Worm (Caenorhabditis elegans) whole organism, L2 larva: ENCODE measurements around the gene M02F4.2.

ENCODE experiments used
- C34F6.9 ChIP-seq: fragments of 150-350 bp; optimal IDR thresholded peaks from 2 replicates; lab custom pipeline; 2014; ENCODE audit warnings: missing biosample characterization, missing genetic modification characterization
- F13H6.1 ChIP-seq: sonication (generic microtip); optimal IDR thresholded peaks from 2 replicates; lab custom pipeline; 2016; ENCODE audit warnings: missing genetic modification characterization, missing compliant biosample characterization
- R02D3.7 ChIP-seq: fragments of 150-350 bp; optimal IDR thresholded peaks from 2 replicates; lab custom pipeline; 2014; ENCODE audit warnings: missing biosample characterization, missing genetic modification characterization
- Y55F3AM.14 ChIP-seq: fragments of 200-800 bp; sonication (Bioruptor generic); optimal IDR thresholded peaks from 2 replicates; lab custom pipeline; 2018; ENCODE audit warnings: mild to moderate bottlenecking, missing genetic modification characterization, missing compliant biosample characterization
- aly-2 ChIP-seq: fragments of 150-350 bp; optimal IDR thresholded peaks from 2 replicates; lab custom pipeline; 2014; ENCODE audit warnings: missing biosample characterization, missing genetic modification characterization
- ama-1 ChIP-seq: fragments of 150-350 bp; optimal IDR thresholded peaks from 2 replicates; lab custom pipeline; 2018; ENCODE audit warnings: inconsistent platforms
- blmp-1 ChIP-seq: sonication (generic microtip); optimal IDR thresholded peaks from 2 replicates; lab custom pipeline; 2017; ENCODE audit warnings: missing genetic modification characterization, mild to moderate bottlenecking, missing compliant biosample characterization, antibody characterized with exemption, moderate library complexity; ENCODE audit not compliant: insufficient read depth
- ceh-16 ChIP-seq: fragments of 150-350 bp; optimal IDR thresholded peaks from 2 replicates; lab custom pipeline; 2014; ENCODE audit warnings: missing biosample characterization, missing genetic modification characterization
- ceh-82 ChIP-seq: fragments of 150-350 bp; optimal IDR thresholded peaks from 2 replicates; lab custom pipeline; 2014; ENCODE audit warnings: missing biosample characterization, missing genetic modification characterization
- crh-2 ChIP-seq: sonication (generic microtip); optimal IDR thresholded peaks from 2 replicates; lab custom pipeline; 2017; ENCODE audit warnings: missing biosample characterization, missing genetic modification characterization
- dmd-4 ChIP-seq: sonication (generic microtip); optimal IDR thresholded peaks from 2 replicates; lab custom pipeline; 2017; ENCODE audit warnings: missing biosample characterization, missing genetic modification characterization
- egl-27 ChIP-seq: sonication (generic microtip); optimal IDR thresholded peaks from 3 replicates; lab custom pipeline; 2017; ENCODE audit warnings: missing biosample characterization, missing genetic modification reagents, missing genetic modification characterization
- elt-1 ChIP-seq: fragments of 150-350 bp; optimal IDR thresholded peaks from 2 replicates; lab custom pipeline; 2014; ENCODE audit warnings: missing biosample characterization, missing genetic modification characterization
- fos-1 ChIP-seq: fragments of 150-350 bp; optimal IDR thresholded peaks from 2 replicates; lab custom pipeline; 2014; ENCODE audit warnings: missing biosample characterization, missing genetic modification characterization
- gmeb-1 ChIP-seq: fragments of 150-350 bp; optimal IDR thresholded peaks from 2 replicates; lab custom pipeline; 2014; ENCODE audit warnings: missing biosample characterization, missing genetic modification characterization
- lin-11 ChIP-seq: fragments of 150-350 bp; sonication (generic microtip); optimal IDR thresholded peaks from 2 replicates; lab custom pipeline; 2014; ENCODE audit warnings: missing biosample characterization, missing genetic modification characterization, inconsistent platforms, mixed read lengths
- lin-13 ChIP-seq: fragments of 150-350 bp; optimal IDR thresholded peaks from 2 replicates; lab custom pipeline; 2014; ENCODE audit warnings: missing biosample characterization, missing genetic modification reagents, missing genetic modification characterization
- lsy-2 ChIP-seq, 2 experiments: fragments of 150-350 bp in 1 of 2; sonication (generic microtip) in 1 of 2; optimal IDR thresholded peaks; 2 replicates each; lab custom pipeline; 2014 to 2017; ENCODE audit warnings: missing biosample characterization in 2 of 2, missing genetic modification characterization in 2 of 2
- mab-5 ChIP-seq: fragments of 150-350 bp; optimal IDR thresholded peaks from 2 replicates; lab custom pipeline; 2014; ENCODE audit warnings: missing biosample characterization, missing genetic modification characterization
- mdl-1 ChIP-seq, 2 experiments: fragments of 150-350 bp in 1 of 2; sonication (generic microtip) in 1 of 2; optimal IDR thresholded peaks; 2 replicates each; lab custom pipeline; 2017; ENCODE audit warnings: missing biosample characterization in 2 of 2, missing genetic modification characterization in 2 of 2
- nhr-10 ChIP-seq: sonication (generic microtip); optimal IDR thresholded peaks from 2 replicates; lab custom pipeline; 2017; ENCODE audit warnings: missing biosample characterization, missing genetic modification characterization
- nhr-11 ChIP-seq: fragments of 150-350 bp; optimal IDR thresholded peaks from 2 replicates; lab custom pipeline; 2014; ENCODE audit warnings: missing biosample characterization, missing genetic modification characterization
- nhr-12 ChIP-seq: fragments of 150-350 bp; optimal IDR thresholded peaks from 2 replicates; lab custom pipeline; 2014; ENCODE audit warnings: missing biosample characterization, missing genetic modification characterization
- nhr-129 ChIP-seq: fragments of 150-350 bp; optimal IDR thresholded peaks from 2 replicates; lab custom pipeline; 2014; ENCODE audit warnings: missing biosample characterization, missing genetic modification characterization
- nhr-21 ChIP-seq: fragments of 150-350 bp; optimal IDR thresholded peaks from 2 replicates; lab custom pipeline; 2014; ENCODE audit warnings: missing biosample characterization, missing genetic modification characterization
- nhr-23 ChIP-seq: fragments of 150-350 bp; optimal IDR thresholded peaks from 2 replicates; lab custom pipeline; 2014; ENCODE audit warnings: missing biosample characterization, missing genetic modification reagents, missing genetic modification characterization
- nhr-25 ChIP-seq: fragments of 150-350 bp; sonication (generic microtip); optimal IDR thresholded peaks from 3 replicates; lab custom pipeline; 2014; ENCODE audit warnings: missing biosample characterization, missing genetic modification characterization
- nhr-6 ChIP-seq: fragments of 150-350 bp; optimal IDR thresholded peaks from 2 replicates; lab custom pipeline; 2014; ENCODE audit warnings: missing biosample characterization, missing genetic modification characterization
- nhr-77 ChIP-seq: fragments of 150-350 bp; optimal IDR thresholded peaks from 2 replicates; lab custom pipeline; 2014; ENCODE audit warnings: missing biosample characterization, missing genetic modification characterization
- sem-4 ChIP-seq: fragments of 150-350 bp; optimal IDR thresholded peaks from 2 replicates; lab custom pipeline; 2014; ENCODE audit warnings: missing biosample characterization, missing genetic modification reagents, missing genetic modification characterization
- skn-1 ChIP-seq: sonication (generic microtip); optimal IDR thresholded peaks from 2 replicates; lab custom pipeline; 2017; ENCODE audit warnings: missing biosample characterization, missing genetic modification characterization
- sma-3 ChIP-seq: sonication (generic microtip); optimal IDR thresholded peaks from 2 replicates; lab custom pipeline; 2016; ENCODE audit warnings: missing genetic modification reagents, missing genetic modification characterization, missing compliant biosample characterization
- sma-9 ChIP-seq, 2 experiments: fragments of 150-350 bp in 1 of 2; sonication (generic microtip) in 1 of 2; optimal IDR thresholded peaks; 2 replicates each; lab custom pipeline; 2014 to 2016; ENCODE audit warnings: missing genetic modification characterization in 2 of 2, mild to moderate bottlenecking in 1 of 2, missing biosample characterization in 1 of 2, missing compliant biosample characterization in 1 of 2, missing genetic modification reagents in 1 of 2, moderate library complexity in 1 of 2
- snpc-4 ChIP-seq: fragments of 150-350 bp; optimal IDR thresholded peaks from 2 replicates; lab custom pipeline; 2014; ENCODE audit warnings: missing biosample characterization, missing genetic modification characterization
- unc-55 ChIP-seq: fragments of 150-350 bp; sonication (generic microtip); optimal IDR thresholded peaks from 3 replicates; lab custom pipeline; 2014; ENCODE audit warnings: missing biosample characterization, missing genetic modification reagents, missing genetic modification characterization
- zag-1 ChIP-seq: fragments of 150-350 bp; optimal IDR thresholded peaks from 2 replicates; lab custom pipeline; 2014; ENCODE audit warnings: missing biosample characterization, missing genetic modification characterization
- ztf-1 ChIP-seq: fragments of 200-800 bp; sonication (Bioruptor generic); conservative IDR thresholded peaks from 2 replicates; pipeline ENCODE4 v1.3.6; 2022; ENCODE audit warnings: missing genetic modification characterization, missing compliant biosample characterization
- ztf-11 ChIP-seq: sonication (generic microtip); optimal IDR thresholded peaks from 2 replicates; lab custom pipeline; 2017; ENCODE audit warnings: missing biosample characterization, missing genetic modification characterization
- ztf-4 ChIP-seq: fragments of 150-350 bp; optimal IDR thresholded peaks from 2 replicates; lab custom pipeline; 2014; ENCODE audit warnings: missing biosample characterization, missing genetic modification characterization

M02F4.2 gene

DNA sequence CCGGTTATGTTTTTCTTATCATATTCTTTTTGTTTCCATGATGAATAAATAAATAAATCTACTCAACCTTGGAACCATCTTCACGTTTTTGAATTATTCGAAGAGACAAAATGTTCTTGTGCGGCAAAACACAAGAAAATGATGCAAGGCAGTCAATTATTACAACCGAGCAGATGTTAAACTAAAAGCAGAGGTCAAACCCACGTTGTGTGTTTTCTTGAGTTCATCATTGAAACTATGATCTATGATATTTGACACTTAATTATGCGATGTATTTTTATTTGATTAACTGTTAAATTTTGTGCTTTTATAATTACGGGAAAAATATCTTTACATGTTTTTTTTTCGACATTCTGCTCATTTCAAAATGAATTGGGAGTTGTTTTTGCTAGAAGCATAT, 12.6 kb downstream of the M02F4.2 start:
- TF ChIP-seq sem-4 (tag; lab: Kevin White, UChicago) = no peak
- no peak for TF ChIP-seq aly-2 (tag; lab: Kevin White, UChicago)
- TF ChIP-seq unc-55 (GFP tag; lab: Kevin White, UChicago) = no peak
- TF ChIP-seq ceh-82 (tag; lab: Kevin White, UChicago) = no peak
- no peak for TF ChIP-seq nhr-77 (tag; lab: Kevin White, UChicago)
- TF ChIP-seq R02D3.7 (tag; lab: Kevin White, UChicago) = no peak
- TF ChIP-seq skn-1 = no peak
- no peak for TF ChIP-seq nhr-10 (tag; lab: Kevin White, UChicago)
- no peak for TF ChIP-seq snpc-4 (tag; lab: Kevin White, UChicago)
- no peak for TF ChIP-seq nhr-25
- TF ChIP-seq mab-5 (tag; lab: Kevin White, UChicago) = no peak
- TF ChIP-seq Y55F3AM.14 (GFP tag; lab: Kevin White, UChicago) = no peak
- TF ChIP-seq sma-9 (GFP tag; optimal IDR thresholded peaks at IDR 0.05; lab: Kevin White, UChicago) = peak; percentile 68
- TF ChIP-seq sma-9 (tag; optimal IDR thresholded peaks at IDR 0.05; lab: Kevin White, UChicago) = no peak
- peak in 1 of 2 experiments; percentile 14 for TF ChIP-seq lsy-2 (tag; optimal IDR thresholded peaks at IDR 0.05; lab: Kevin White, UChicago)
- TF ChIP-seq C34F6.9 = no peak
- TF ChIP-seq fos-1 = no peak
- no peak for TF ChIP-seq nhr-21 (tag; lab: Kevin White, UChicago)
- no peak for TF ChIP-seq elt-1 (tag; lab: Kevin White, UChicago)
- no peak for TF ChIP-seq nhr-12 (tag; lab: Kevin White, UChicago)
- TF ChIP-seq mdl-1 (tag; optimal IDR thresholded peaks at IDR 0.05; lab: Kevin White, UChicago) = no peak
- no peak for TF ChIP-seq nhr-6 (tag; lab: Kevin White, UChicago)
- no peak for TF ChIP-seq nhr-11 (tag; lab: Kevin White, UChicago)
- TF ChIP-seq F13H6.1 = peak; percentile 36
- no peak for TF ChIP-seq sma-3
- no peak for TF ChIP-seq ztf-1
- TF ChIP-seq crh-2 (tag; lab: Kevin White, UChicago) = no peak
- TF ChIP-seq zag-1 = no peak
- TF ChIP-seq ceh-16 (tag; lab: Kevin White, UChicago) = no peak
- no peak for TF ChIP-seq blmp-1 (tag; lab: Kevin White, UChicago)
- TF ChIP-seq ama-1 (lab: Kevin White, UChicago) = no peak
- TF ChIP-seq nhr-129 = peak; percentile 67
- TF ChIP-seq ztf-11 (tag; lab: Kevin White, UChicago) = no peak
- no peak for TF ChIP-seq egl-27 (tag; lab: Kevin White, UChicago)

DNA sequence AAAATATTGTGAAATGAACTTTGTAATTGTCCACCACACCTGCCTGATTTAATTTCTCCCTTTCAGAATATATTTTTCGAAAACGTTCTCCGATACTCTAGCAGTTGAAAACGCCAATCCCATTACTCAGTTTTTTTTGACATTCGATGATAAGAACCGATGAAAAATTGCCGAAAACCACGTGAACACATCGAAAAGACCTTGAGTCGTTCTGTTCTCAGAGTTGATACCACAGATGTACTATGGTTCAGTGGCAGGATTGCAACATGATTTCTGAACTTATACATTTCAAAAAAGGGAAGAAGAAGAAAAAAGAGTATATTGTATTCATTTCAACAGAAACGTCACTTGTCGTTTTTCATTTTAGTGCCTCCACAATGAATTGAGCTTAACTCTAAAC, 14.1 kb downstream of the M02F4.2 start:
- TF ChIP-seq sma-9 (GFP tag; optimal IDR thresholded peaks at IDR 0.05; lab: Kevin White, UChicago) = peak; percentile 17
- TF ChIP-seq sma-9 (tag; optimal IDR thresholded peaks at IDR 0.05; lab: Kevin White, UChicago) = no peak
- TF ChIP-seq nhr-12 (tag; lab: Kevin White, UChicago) = no peak
- no peak for TF ChIP-seq nhr-23 (tag; lab: Kevin White, UChicago)

DNA sequence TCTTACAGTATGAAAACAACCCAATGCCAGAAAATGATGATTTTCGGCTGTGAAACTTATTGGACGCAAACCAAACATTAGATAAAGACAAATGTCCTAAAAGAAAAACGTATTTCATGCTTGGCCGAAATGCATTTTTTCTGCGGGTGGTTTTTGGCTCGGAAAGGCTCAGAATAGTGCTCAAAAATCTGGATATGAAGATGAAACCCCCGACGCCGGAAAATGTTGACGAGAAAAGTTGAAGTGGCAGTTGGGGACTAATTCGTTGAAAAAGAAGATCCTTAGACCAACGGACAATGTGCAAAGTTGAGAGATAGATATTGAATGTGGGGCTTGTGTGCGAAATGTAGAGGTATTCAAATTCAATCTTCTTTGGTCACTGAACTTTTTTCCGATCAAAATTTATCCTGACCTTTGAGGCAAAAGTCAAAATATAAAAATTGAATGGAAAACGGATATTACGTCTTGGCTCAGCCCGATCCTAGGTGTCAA, 15.6 kb downstream of the M02F4.2 start, which contains the start of gene flp-18:
Gene flp-18, minus strand, starts transcription at position 51 of the 492 bp plus-strand sequence.
- no peak for TF ChIP-seq fos-1
- TF ChIP-seq lin-13 = no peak
- TF ChIP-seq dmd-4 (tag; lab: Kevin White, UChicago) = no peak
- TF ChIP-seq F13H6.1 = no peak
- TF ChIP-seq nhr-129 = no peak
- no peak for TF ChIP-seq ama-1 (lab: Kevin White, UChicago)
- TF ChIP-seq sma-9 (GFP tag; optimal IDR thresholded peaks at IDR 0.05; lab: Kevin White, UChicago) = no peak
- TF ChIP-seq sma-9 (tag; optimal IDR thresholded peaks at IDR 0.05; lab: Kevin White, UChicago) = no peak
- no peak for TF ChIP-seq nhr-23 (tag; lab: Kevin White, UChicago)
- no peak for TF ChIP-seq Y55F3AM.14 (GFP tag; lab: Kevin White, UChicago)
- no peak for TF ChIP-seq gmeb-1 (tag; lab: Kevin White, UChicago)
- TF ChIP-seq ztf-11 (tag; lab: Kevin White, UChicago) = no peak
- TF ChIP-seq snpc-4 (tag; lab: Kevin White, UChicago) = no peak
- TF ChIP-seq ztf-4 (tag; lab: Kevin White, UChicago) = no peak
- TF ChIP-seq lin-11 = no peak
